Fruit fly (Drosophila melanogaster): ENCODE data around the gene CG11378.

dm6 chrX:1161913-1162439 lies 8.7 kb upstream of the CG11378 start, which contains the start of gene eIF4E7:
- TF ChIP-seq CG8478 (optimal IDR thresholded peaks at IDR 0.05) = no peak
- TF ChIP-seq CTCF (optimal IDR thresholded peaks at IDR 0.05) = no peak
